Fruit fly (Drosophila melanogaster) whole organism, prepupa: ENCODE results near the gene CG7872.

Experiments used
- Blimp-1 ChIP-seq: fragments of 200-800 bp; sonication (Bioruptor generic); optimal IDR thresholded peaks from 3 replicates; lab custom pipeline; 2017; ENCODE audit warnings: missing biosample characterization, missing genetic modification characterization, mild to moderate bottlenecking, moderate library complexity, missing genetic modification reagents
- CG11762 ChIP-seq: fragments of 200-800 bp; sonication (Bioruptor generic); optimal IDR thresholded peaks from 3 replicates; lab custom pipeline; 2016; ENCODE audit warnings: missing biosample characterization, missing genetic modification characterization; ENCODE audit not compliant: insufficient read depth
- CG11902 ChIP-seq: fragments of 200-800 bp; sonication (Bioruptor generic); optimal IDR thresholded peaks from 3 replicates; lab custom pipeline; 2016; ENCODE audit warnings: missing biosample characterization, missing genetic modification characterization
- CG15336 ChIP-seq: fragments of 200-800 bp; sonication (Bioruptor generic); IDR thresholded peaks from 2 replicates; pipeline ENCODE4 v1.3.6; 2022; ENCODE audit warnings: missing biosample characterization, missing genetic modification characterization
- CG1621 ChIP-seq: fragments of 200-800 bp; sonication (Bioruptor generic); optimal IDR thresholded peaks from 3 replicates; lab custom pipeline; 2018; ENCODE audit warnings: missing biosample characterization, mild to moderate bottlenecking, missing genetic modification characterization
- CG16779 ChIP-seq: fragments of 200-800 bp; sonication (Bioruptor generic); optimal IDR thresholded peaks from 3 replicates; lab custom pipeline; 2017; ENCODE audit warnings: missing biosample characterization, mild to moderate bottlenecking, missing genetic modification characterization
- CG3032 ChIP-seq: fragments of 200-800 bp; optimal IDR thresholded peaks from 2 replicates; lab custom pipeline; 2019; ENCODE audit warnings: missing biosample characterization, mild to moderate bottlenecking, missing genetic modification characterization, moderate library complexity
- CG32006 ChIP-seq: fragments of 200-800 bp; sonication (Bioruptor generic); optimal IDR thresholded peaks from 3 replicates; lab custom pipeline; 2017; ENCODE audit warnings: missing biosample characterization, mild to moderate bottlenecking, missing genetic modification characterization
- CG34406 ChIP-seq: fragments of 200-800 bp; sonication (Bioruptor generic); optimal IDR thresholded peaks from 3 replicates; lab custom pipeline; 2016; ENCODE audit warnings: missing biosample characterization, missing genetic modification characterization
- CG3919 ChIP-seq: fragments of 200-800 bp; sonication (Bioruptor generic); optimal IDR thresholded peaks from 3 replicates; lab custom pipeline; 2016; ENCODE audit warnings: missing biosample characterization, missing genetic modification characterization
- CG4318 ChIP-seq: fragments of 200-800 bp; sonication (Bioruptor generic); optimal IDR thresholded peaks from 3 replicates; lab custom pipeline; 2017; ENCODE audit warnings: missing biosample characterization, mild to moderate bottlenecking, missing genetic modification characterization
- CG6163 ChIP-seq: fragments of 200-800 bp; sonication (Bioruptor generic); IDR thresholded peaks from 3 replicates; pipeline ENCODE4 v1.3.6; 2022; ENCODE audit warnings: missing biosample characterization, missing genetic modification characterization
- CG6276 ChIP-seq: fragments of 200-800 bp; sonication (Bioruptor generic); optimal IDR thresholded peaks from 2 replicates; lab custom pipeline; 2017; ENCODE audit warnings: missing biosample characterization, mild to moderate bottlenecking, missing genetic modification characterization
- CG6792 ChIP-seq: fragments of 200-800 bp; sonication (Bioruptor generic); optimal IDR thresholded peaks from 3 replicates; lab custom pipeline; 2016; ENCODE audit warnings: missing biosample characterization, missing genetic modification characterization
- CG6854 ChIP-seq: fragments of 200-800 bp; sonication (Bioruptor generic); optimal IDR thresholded peaks from 2 replicates; lab custom pipeline; 2017; ENCODE audit warnings: missing biosample characterization, mild to moderate bottlenecking, missing genetic modification characterization
- CG7368 ChIP-seq: fragments of 200-800 bp; sonication (Bioruptor generic); optimal IDR thresholded peaks from 3 replicates; lab custom pipeline; 2016; ENCODE audit warnings: missing biosample characterization, missing genetic modification characterization
- CG8119 ChIP-seq: fragments of 200-800 bp; sonication (Bioruptor generic); IDR thresholded peaks from 3 replicates; pipeline ENCODE4 v1.3.6; 2022; ENCODE audit warnings: missing biosample characterization, missing genetic modification characterization
- CG8319 ChIP-seq: fragments of 200-800 bp; sonication (Bioruptor generic); optimal IDR thresholded peaks from 3 replicates; lab custom pipeline; 2016; ENCODE audit warnings: missing biosample characterization, missing genetic modification characterization
- CG8632 ChIP-seq: fragments of 200-800 bp; sonication (Bioruptor generic); optimal IDR thresholded peaks from 3 replicates; lab custom pipeline; 2016; ENCODE audit warnings: missing biosample characterization, missing genetic modification characterization
- Eip78C ChIP-seq: fragments of 200-800 bp; sonication (Bioruptor generic); peaks from one replicate; lab custom pipeline; 2016; ENCODE audit warnings: missing biosample characterization, missing genetic modification characterization
- Ets21C ChIP-seq: fragments of 200-800 bp; sonication (Bioruptor generic); optimal IDR thresholded peaks from 3 replicates; lab custom pipeline; 2016; ENCODE audit warnings: missing biosample characterization, missing genetic modification characterization
- Gug ChIP-seq: fragments of 200-800 bp; sonication (Bioruptor generic); IDR thresholded peaks from 2 replicates; pipeline ENCODE4 v1.3.6; 2022; ENCODE audit warnings: missing biosample characterization, missing genetic modification characterization
- Hr38 ChIP-seq: sonication (Bioruptor generic); optimal IDR thresholded peaks from 2 replicates; lab custom pipeline; 2016; ENCODE audit warnings: missing biosample characterization, missing genetic modification characterization
- Hr39 ChIP-seq: fragments of 200-800 bp; sonication (Bioruptor generic); optimal IDR thresholded peaks from 2 replicates; lab custom pipeline; 2016; ENCODE audit warnings: missing biosample characterization, missing genetic modification characterization
- Lpt ChIP-seq: fragments of 200-800 bp; sonication (Bioruptor generic); optimal IDR thresholded peaks from 3 replicates; lab custom pipeline; 2016; ENCODE audit warnings: missing biosample characterization, missing genetic modification characterization
- Met ChIP-seq: fragments of 200-800 bp; sonication (Bioruptor generic); optimal IDR thresholded peaks from 3 replicates; lab custom pipeline; 2016; ENCODE audit warnings: missing biosample characterization, missing genetic modification characterization
- OdsH ChIP-seq: fragments of 200-800 bp; sonication (Bioruptor generic); optimal IDR thresholded peaks from 3 replicates; lab custom pipeline; 2016; ENCODE audit warnings: missing biosample characterization, missing genetic modification characterization
- Sox102F ChIP-seq: fragments of 200-800 bp; sonication (Bioruptor generic); optimal IDR thresholded peaks from 2 replicates; lab custom pipeline; 2016; ENCODE audit warnings: missing biosample characterization, mild to moderate bottlenecking, missing genetic modification characterization
- Sox14 ChIP-seq: fragments of 200-800 bp; sonication (Bioruptor generic); optimal IDR thresholded peaks from 3 replicates; lab custom pipeline; 2016; ENCODE audit warnings: missing biosample characterization, missing genetic modification characterization
- cyc ChIP-seq: fragments of 200-800 bp; sonication (Bioruptor generic); optimal IDR thresholded peaks from 3 replicates; lab custom pipeline; 2016; ENCODE audit warnings: missing biosample characterization, missing genetic modification characterization
- dac ChIP-seq: fragments of 200-800 bp; sonication (Bioruptor generic); optimal IDR thresholded peaks from 2 replicates; lab custom pipeline; 2017; ENCODE audit warnings: missing biosample characterization, mild to moderate bottlenecking, missing genetic modification characterization
- dsx ChIP-seq: fragments of 200-800 bp; optimal IDR thresholded peaks from 3 replicates; lab custom pipeline; 2019; ENCODE audit warnings: missing biosample characterization, mild to moderate bottlenecking, missing genetic modification characterization, moderate library complexity; ENCODE audit not compliant: poor library complexity, severe bottlenecking
- eg ChIP-seq: fragments of 200-800 bp; sonication (Bioruptor generic); IDR thresholded peaks from 3 replicates; pipeline ENCODE4 v1.3.6; 2022; ENCODE audit warnings: missing biosample characterization, missing genetic modification characterization
- fd59A ChIP-seq: fragments of 200-800 bp; sonication (Bioruptor generic); optimal IDR thresholded peaks from 2 replicates; lab custom pipeline; 2017; ENCODE audit warnings: missing biosample characterization, mild to moderate bottlenecking, missing genetic modification characterization, missing genetic modification reagents
- fkh ChIP-seq: fragments of 200-800 bp; sonication (Bioruptor generic); optimal IDR thresholded peaks from 3 replicates; lab custom pipeline; 2017; ENCODE audit warnings: missing biosample characterization, mild to moderate bottlenecking, missing genetic modification characterization, moderate library complexity
- pdm3 ChIP-seq: fragments of 200-800 bp; sonication (Bioruptor generic); optimal IDR thresholded peaks from 3 replicates; lab custom pipeline; 2016; ENCODE audit warnings: missing biosample characterization, missing genetic modification characterization
- salr ChIP-seq, 2 experiments: fragments of 200-800 bp; sonication (Bioruptor generic); optimal IDR thresholded peaks; 3 replicates each; lab custom pipeline; 2016 to 2018; ENCODE audit warnings: missing biosample characterization in 2 of 2, missing genetic modification characterization in 2 of 2, mild to moderate bottlenecking in 1 of 2
- spab ChIP-seq: fragments of 200-800 bp; sonication (Bioruptor generic); optimal IDR thresholded peaks from 2 replicates; lab custom pipeline; 2017; ENCODE audit warnings: missing biosample characterization, mild to moderate bottlenecking, missing genetic modification characterization, missing genetic modification reagents
- ss ChIP-seq, 2 experiments: fragments of 200-800 bp; sonication (Bioruptor generic); optimal IDR thresholded peaks; 2 replicates in 1 of 2; 3 replicates in 1 of 2; lab custom pipeline; 2017 to 2018; ENCODE audit warnings: mild to moderate bottlenecking in 2 of 2, missing biosample characterization in 2 of 2, missing genetic modification characterization in 2 of 2, moderate library complexity in 1 of 2
- svp ChIP-seq: fragments of 200-800 bp; sonication (Bioruptor generic); peaks from one replicate; lab custom pipeline; 2016; ENCODE audit warnings: missing biosample characterization, missing genetic modification characterization
- topi ChIP-seq: fragments of 200-800 bp; sonication (Bioruptor generic); optimal IDR thresholded peaks from 3 replicates; lab custom pipeline; 2016; ENCODE audit warnings: missing biosample characterization, missing genetic modification characterization
- vri ChIP-seq: fragments of 200-800 bp; sonication (Bioruptor generic); optimal IDR thresholded peaks from 3 replicates; lab custom pipeline; 2016; ENCODE audit warnings: missing biosample characterization, mild to moderate bottlenecking, missing genetic modification characterization

Gene CG7872

DNA sequence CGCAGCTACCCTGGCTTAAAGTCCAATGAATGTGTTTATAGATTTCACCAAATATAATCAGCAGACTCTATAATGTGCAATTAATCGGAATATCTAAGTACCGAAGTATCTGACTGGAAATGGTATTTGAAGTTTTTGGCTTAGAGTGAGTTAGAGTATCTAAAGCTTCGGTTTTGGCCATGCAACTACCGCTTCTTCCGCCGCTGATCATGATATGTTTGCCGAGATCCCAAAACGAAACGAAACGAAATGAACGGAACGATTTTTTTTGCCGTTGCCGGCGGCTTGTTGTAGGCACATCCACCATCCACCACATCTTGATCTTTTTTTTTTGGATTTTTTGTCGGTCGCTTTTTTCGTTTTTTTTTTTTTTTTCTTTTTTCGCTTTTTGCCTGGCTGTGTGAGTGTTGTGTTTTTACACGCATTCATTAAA is 45.0 kb downstream of the CG7872 start (continued):
- peak; percentile 85 for TF ChIP-seq OdsH (GFP tag; lab: Kevin White, UChicago)
- TF ChIP-seq vri (GFP tag; lab: Kevin White, UChicago), result peak; percentile 78
- TF ChIP-seq Sox102F, result peak; percentile 82
- TF ChIP-seq Gug (GFP tag; lab: Robert Waterston, UW), result peak; percentile 83
- peak; percentile 95 for TF ChIP-seq svp
- TF ChIP-seq Hr38, result peak; percentile 2
- peak; percentile 62 for TF ChIP-seq CG8319 (GFP tag; lab: Kevin White, UChicago)
- peak; percentile 77 for TF ChIP-seq Lpt (GFP tag; lab: Kevin White, UChicago)
- TF ChIP-seq Blimp-1, result peak; percentile 61
- peak; percentile 88 for TF ChIP-seq Met (GFP tag; lab: Kevin White, UChicago)
- TF ChIP-seq CG6163, result peak; percentile 94
- peak; percentile 74 for TF ChIP-seq dac (GFP tag; lab: Kevin White, UChicago)
- peak; percentile 47 to 59 for TF ChIP-seq salr (GFP tag; optimal IDR thresholded peaks at IDR 0.05; lab: Kevin White, UChicago)
- peak; percentile 76 for TF ChIP-seq CG7368
- peak; percentile 65 for TF ChIP-seq CG11902 (GFP tag; lab: Kevin White, UChicago)
- TF ChIP-seq CG6854, result peak; percentile 61
- peak; percentile 82 for TF ChIP-seq pdm3 (GFP tag; lab: Kevin White, UChicago)
- TF ChIP-seq CG8119, result peak; percentile 88
- peak; percentile 64 for TF ChIP-seq spab

DNA sequence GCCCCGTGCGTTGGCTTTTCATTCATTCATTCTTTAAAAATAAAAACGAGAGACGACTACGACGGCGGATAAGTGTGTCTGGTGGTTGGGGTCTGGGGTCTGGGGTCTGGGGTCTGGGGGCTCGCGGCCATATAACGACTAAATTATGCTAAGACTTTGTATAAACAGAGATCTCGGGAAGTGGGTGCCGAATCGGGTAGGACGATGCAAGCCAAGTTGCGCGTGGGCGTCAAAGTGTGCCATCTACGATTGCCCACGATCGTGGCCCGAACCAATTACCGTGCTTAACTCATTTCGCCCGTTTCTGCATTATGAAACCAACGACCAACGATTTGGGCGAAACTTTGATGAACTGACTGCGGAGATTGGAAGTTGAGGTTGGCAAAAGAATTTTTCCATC is 45.8 kb downstream of the CG7872 start:
- no peak for TF ChIP-seq cyc (GFP tag; lab: Kevin White, UChicago)
- no peak for TF ChIP-seq Sox14 (GFP tag; lab: Kevin White, UChicago)
- TF ChIP-seq OdsH (GFP tag; lab: Kevin White, UChicago), result no peak
- TF ChIP-seq salr (GFP tag; optimal IDR thresholded peaks at IDR 0.05; lab: Kevin White, UChicago), result no peak
- no peak for TF ChIP-seq CG6276 (GFP tag; lab: Kevin White, UChicago)
- TF ChIP-seq Hr38, result no peak
- no peak for TF ChIP-seq CG7368
- TF ChIP-seq Met (GFP tag; lab: Kevin White, UChicago), result no peak
- TF ChIP-seq CG8632, result no peak
- TF ChIP-seq CG4318 (GFP tag; lab: Kevin White, UChicago), result no peak
- TF ChIP-seq Eip78C (GFP tag; lab: Kevin White, UChicago), result no peak
- no peak for TF ChIP-seq dsx (GFP tag; lab: Kevin White, UChicago)
- no peak for TF ChIP-seq topi
- TF ChIP-seq dac (GFP tag; lab: Kevin White, UChicago), result no peak
- no peak for TF ChIP-seq CG6854
- TF ChIP-seq CG11762 (GFP tag; lab: Kevin White, UChicago), result no peak
- TF ChIP-seq fkh, result no peak

dm6 chrX:15626279-15626678 is 48.3 kb downstream of the CG7872 start:
- TF ChIP-seq CG3032 (tag; lab: Kevin White, UChicago), result no peak
- no peak for TF ChIP-seq Ets21C
- TF ChIP-seq CG11902 (GFP tag; lab: Kevin White, UChicago), result peak; percentile 17
- peak; percentile 35 for TF ChIP-seq dsx (GFP tag; lab: Kevin White, UChicago)
- TF ChIP-seq cyc (GFP tag; lab: Kevin White, UChicago), result no peak
- TF ChIP-seq CG16779 (tag; lab: Kevin White, UChicago), result no peak
- TF ChIP-seq svp, result peak; percentile 82
- peak; percentile 47; the same call in 1 of the 2 replicates for TF ChIP-seq CG15336 (GFP tag; lab: Robert Waterston, UW)
- TF ChIP-seq CG1621 (tag; lab: Kevin White, UChicago), result peak; percentile 39
- peak; percentile 6 for TF ChIP-seq fkh
- no peak for TF ChIP-seq CG6792 (GFP tag; lab: Kevin White, UChicago)
- TF ChIP-seq Hr39 (GFP tag; lab: Kevin White, UChicago), result no peak
- TF ChIP-seq ss (GFP tag; optimal IDR thresholded peaks at IDR 0.05; lab: Kevin White, UChicago), result peak in 1 of 2 experiments; percentile 22
- peak; percentile 2 for TF ChIP-seq CG32006 (GFP tag; lab: Kevin White, UChicago)
- no peak for TF ChIP-seq Met (GFP tag; lab: Kevin White, UChicago)
- peak; percentile 72; the same call in 2 of the 3 replicates for TF ChIP-seq eg (GFP tag; lab: Robert Waterston, UW)
- TF ChIP-seq fd59A (GFP tag; lab: Kevin White, UChicago), result no peak
- TF ChIP-seq CG34406 (GFP tag; lab: Kevin White, UChicago), result no peak
- TF ChIP-seq CG8119, result peak; percentile 39; the same call in 2 of the 3 replicates
- peak; percentile 57; the same call in 1 of the 3 replicates for TF ChIP-seq CG6163
- peak; percentile 56 for TF ChIP-seq Eip78C (GFP tag; lab: Kevin White, UChicago)
- TF ChIP-seq CG3919 (GFP tag; lab: Kevin White, UChicago), result peak; percentile 29
